Fruit fly (Drosophila melanogaster): ENCODE results near the gene Jon66Ci.

The Jon66Ci gene

dm6 chr3L:8395630-8396168 is 4.4 kb downstream of the Jon66Ci start, which contains the start of gene CG7120 (continued):
- TF ChIP-seq Myb (GFP tag; optimal IDR thresholded peaks at IDR 0.05) (peak; percentile 26), ATbp (GFP tag; optimal IDR thresholded peaks at IDR 0.05) (peak; percentile 26), Xbp1 (GFP tag; optimal IDR thresholded peaks at IDR 0.05) (peak; percentile 49), nerfin-2 (GFP tag; IDR thresholded peaks at IDR 0.05; ENCODE audit: partially characterized antibody) (peak; percentile 25), Rfx (GFP tag; IDR thresholded peaks at IDR 0.05) (peak; percentile 24; the same call in 1 of the 2 replicates), Oaz (GFP tag; IDR thresholded peaks at IDR 0.05) (no peak), CG7786 (GFP tag; optimal IDR thresholded peaks at IDR 0.05) (peak; percentile 42), caup (GFP tag; optimal IDR thresholded peaks at IDR 0.05; ENCODE audit: severe bottlenecking) (peak; percentile 26), ro (GFP tag; IDR thresholded peaks at IDR 0.05) (no peak), Nf-YB (GFP tag; optimal IDR thresholded peaks at IDR 0.05) (peak; percentile 45), D19B (GFP tag; optimal IDR thresholded peaks at IDR 0.05) (peak; percentile 3), Dbx (GFP tag; IDR thresholded peaks at IDR 0.05) (0 out of 3 replicates have a peak, but pooled peaks have one; percentile 20), CG11560 (tag; IDR thresholded peaks at IDR 0.05) (no peak), CG11504 (tag; optimal IDR thresholded peaks at IDR 0.05) (peak; percentile 93), PHDP (tag; optimal IDR thresholded peaks at IDR 0.05) (peak; percentile 55), trem (tag; optimal IDR thresholded peaks at IDR 0.05) (peak; percentile 20), gt (GFP tag; IDR thresholded peaks at IDR 0.05) (no peak), Sox102F (GFP tag; optimal IDR thresholded peaks at IDR 0.05) (peak; percentile 59), gcm (GFP tag; optimal IDR thresholded peaks at IDR 0.05) (peak; percentile 21), so (GFP tag; IDR thresholded peaks at IDR 0.05) (peak; percentile 33; the same call in 1 of the 3 replicates), Mrtf (GFP tag; IDR thresholded peaks at IDR 0.05) (no peak), sim (GFP tag; IDR thresholded peaks at IDR 0.05) (peak; percentile 32; the same call in 1 of the 2 replicates), E2f2 (GFP tag; IDR thresholded peaks at IDR 0.05) (peak; percentile 11; the same call in 1 of the 2 replicates), HmgD (GFP tag; optimal IDR thresholded peaks at IDR 0.05) (peak; percentile 7), ttk (GFP tag; IDR thresholded peaks at IDR 0.05) (peak; percentile 30; the same call in 1 of the 2 replicates), dm (GFP tag; optimal IDR thresholded peaks at IDR 0.05) (no peak), Meics (GFP tag; optimal IDR thresholded peaks at IDR 0.05) (peak; percentile 50), nau (GFP tag; optimal IDR thresholded peaks at IDR 0.05) (no peak), oc (tag; optimal IDR thresholded peaks at IDR 0.05) (no peak), fu2 (GFP tag; optimal IDR thresholded peaks at IDR 0.05) (no peak), shn (GFP tag; optimal IDR thresholded peaks at IDR 0.05) (peak; percentile 14), ci (GFP tag; IDR thresholded peaks at IDR 0.05) (peak; percentile 61; the same call in 1 of the 3 replicates), corto (GFP tag; optimal IDR thresholded peaks at IDR 0.05) (no peak), CG18476 (GFP tag; optimal IDR thresholded peaks at IDR 0.05) (peak; percentile 31), maf-S (GFP tag; optimal IDR thresholded peaks at IDR 0.05) (peak; percentile 26), CG13775 (GFP tag; optimal IDR thresholded peaks at IDR 0.05) (peak; percentile 34), CG16815 (GFP tag; optimal IDR thresholded peaks at IDR 0.05) (peak; percentile 32), mam (GFP tag; optimal IDR thresholded peaks at IDR 0.05) (peak; percentile 40), unpg (GFP tag; optimal IDR thresholded peaks at IDR 0.05) (peak; percentile 35), MESR4 (GFP tag; optimal IDR thresholded peaks at IDR 0.05) (peak; percentile 17), dmrt99B (tag; optimal IDR thresholded peaks at IDR 0.05) (peak; percentile 57), twi (tag; optimal IDR thresholded peaks at IDR 0.05) (peak; percentile 33), CG17328 (GFP tag; IDR thresholded peaks at IDR 0.05) (peak; percentile 56), Six4 (GFP tag; optimal IDR thresholded peaks at IDR 0.05) (peak; percentile 53), CG10654 (GFP tag; optimal IDR thresholded peaks at IDR 0.05) (peak; percentile 14), lola (GFP tag; optimal IDR thresholded peaks at IDR 0.05) (peak in 1 of 3 experiments; percentile 72), kah (GFP tag; optimal IDR thresholded peaks at IDR 0.05) (no peak), Adf1 (GFP tag; IDR thresholded peaks at IDR 0.05) (no peak), CG17385 (GFP tag; optimal IDR thresholded peaks at IDR 0.05) (peak; percentile 55), lilli (GFP tag; optimal IDR thresholded peaks at IDR 0.05) (peak; percentile 52)

Data from whole organism, embryonic.